Worm (Caenorhabditis elegans) whole organism, L4 larva: ENCODE data around the gene nra-3.

ENCODE experiments used
- D1046.2 ChIP-seq: fragments of 200-800 bp; sonication (Bioruptor generic); IDR thresholded peaks from 2 replicates; pipeline ENCODE4 v1.3.6; 2022; ENCODE audit warnings: missing genetic modification characterization, missing compliant biosample characterization
- F44E2.7 ChIP-seq: fragments of 200-800 bp; sonication (Bioruptor generic); IDR thresholded peaks from 2 replicates; pipeline ENCODE4 v2.1.2; 2022; ENCODE audit warnings: missing genetic modification characterization, missing compliant biosample characterization
- R02D3.7 ChIP-seq: fragments of 150-350 bp; sonication (generic microtip); optimal IDR thresholded peaks from 3 replicates; lab custom pipeline; 2014; ENCODE audit warnings: missing biosample characterization, missing genetic modification characterization
- T26A8.4 ChIP-seq: fragments of 200-800 bp; sonication (Bioruptor generic); IDR thresholded peaks from 2 replicates; pipeline ENCODE4 v1.3.6; 2022; ENCODE audit warnings: missing genetic modification characterization, missing compliant biosample characterization
- Y48G9A.11 ChIP-seq: fragments of 200-800 bp; sonication (Bioruptor generic); IDR thresholded peaks from 2 replicates; pipeline ENCODE4 v1.3.6; 2022; ENCODE audit warnings: missing genetic modification reagents, missing genetic modification characterization, missing compliant biosample characterization
- Y5F2A.4 ChIP-seq: fragments of 200-800 bp; sonication (Bioruptor generic); optimal IDR thresholded peaks from 2 replicates; lab custom pipeline; 2018; ENCODE audit warnings: mild to moderate bottlenecking, missing genetic modification characterization, missing compliant biosample characterization
- aha-1 ChIP-seq: fragments of 150-350 bp; peaks from one replicate; lab custom pipeline; 2014; ENCODE audit warnings: missing biosample characterization, missing genetic modification characterization
- arid-1 ChIP-seq: fragments of 200-800 bp; sonication (Bioruptor generic); conservative IDR thresholded peaks from 2 replicates; pipeline ENCODE4 v1.3.6; 2022; ENCODE audit warnings: missing genetic modification reagents, missing genetic modification characterization, missing compliant biosample characterization
- attf-4 ChIP-seq: sonication (generic microtip); optimal IDR thresholded peaks from 3 replicates; lab custom pipeline; 2017; ENCODE audit warnings: missing biosample characterization, missing genetic modification characterization
- ceh-20 ChIP-seq: fragments of 200-800 bp; sonication (Bioruptor generic); IDR thresholded peaks from 2 replicates; pipeline ENCODE4 v1.3.6; 2022; ENCODE audit warnings: missing genetic modification reagents, missing genetic modification characterization, missing compliant biosample characterization
- ces-1 ChIP-seq: fragments of 150-350 bp; sonication (generic microtip); optimal IDR thresholded peaks from 4 replicates; lab custom pipeline; 2014; ENCODE audit warnings: missing biosample characterization, missing genetic modification reagents, missing genetic modification characterization
- ctbp-1 ChIP-seq: fragments of 200-800 bp; sonication (Bioruptor generic); IDR thresholded peaks from 2 replicates; pipeline ENCODE4 v1.3.6; 2022; ENCODE audit warnings: missing genetic modification reagents, missing genetic modification characterization, missing compliant biosample characterization
- daf-16 ChIP-seq, 3 experiments: sonication (generic microtip); optimal IDR thresholded peaks; 2 replicates each; lab custom pipeline; 2016 to 2017; ENCODE audit warnings: missing genetic modification characterization in 3 of 3, missing genetic modification reagents in 3 of 3, mild to moderate bottlenecking in 2 of 3, missing compliant biosample characterization in 2 of 3, missing biosample characterization in 1 of 3, moderate library complexity in 1 of 3
- dmd-9 ChIP-seq: fragments of 200-800 bp; sonication (Bioruptor generic); IDR thresholded peaks from 2 replicates; pipeline ENCODE4 v1.3.6; 2022; ENCODE audit warnings: missing genetic modification reagents, missing genetic modification characterization, missing compliant biosample characterization
- dpl-1 ChIP-seq: fragments of 150-350 bp; optimal IDR thresholded peaks from 2 replicates; lab custom pipeline; 2014; ENCODE audit warnings: missing biosample characterization, missing genetic modification reagents, missing genetic modification characterization
- dve-1 ChIP-seq: sonication (generic microtip); optimal IDR thresholded peaks from 2 replicates; lab custom pipeline; 2017; ENCODE audit warnings: antibody characterized with exemption, mild to moderate bottlenecking, missing genetic modification characterization, missing compliant biosample characterization; ENCODE audit not compliant: insufficient read depth
- egl-43 ChIP-seq: fragments of 200-800 bp; sonication (Bioruptor generic); IDR thresholded peaks from 2 replicates; pipeline ENCODE4 v1.3.6; 2022; ENCODE audit warnings: missing genetic modification reagents, missing genetic modification characterization, missing compliant biosample characterization
- fos-1 ChIP-seq: fragments of 150-350 bp; optimal IDR thresholded peaks from 2 replicates; lab custom pipeline; 2014; ENCODE audit warnings: missing biosample characterization, missing genetic modification characterization
- hlh-11 ChIP-seq: fragments of 200-800 bp; sonication (Bioruptor generic); optimal IDR thresholded peaks from 2 replicates; lab custom pipeline; 2018; ENCODE audit warnings: mild to moderate bottlenecking, missing genetic modification characterization, missing compliant biosample characterization
- hlh-30 ChIP-seq: sonication (generic microtip); optimal IDR thresholded peaks from 2 replicates; lab custom pipeline; 2017; ENCODE audit warnings: antibody characterized with exemption, mild to moderate bottlenecking, missing genetic modification characterization, missing compliant biosample characterization; ENCODE audit not compliant: insufficient read depth
- lim-7 ChIP-seq: fragments of 200-800 bp; sonication (Bioruptor generic); IDR thresholded peaks from 2 replicates; pipeline ENCODE4 v1.3.6; 2022; ENCODE audit warnings: missing genetic modification characterization, missing compliant biosample characterization
- lin-1 ChIP-seq: fragments of 200-800 bp; sonication (Bioruptor generic); IDR thresholded peaks from 2 replicates; pipeline ENCODE4 v1.3.6; 2022; ENCODE audit warnings: missing genetic modification reagents, missing genetic modification characterization, missing compliant biosample characterization
- lin-13 ChIP-seq: fragments of 150-350 bp; optimal IDR thresholded peaks from 2 replicates; lab custom pipeline; 2014; ENCODE audit warnings: missing biosample characterization, missing genetic modification reagents, missing genetic modification characterization
- lsy-2 ChIP-seq, 2 experiments: fragments of 150-350 bp in 1 of 2; sonication (generic microtip) in 1 of 2; optimal IDR thresholded peaks; 2 replicates each; lab custom pipeline; 2014 to 2017; ENCODE audit warnings: missing biosample characterization in 2 of 2, missing genetic modification characterization in 2 of 2
- madf-9 ChIP-seq: fragments of 200-800 bp; sonication (Bioruptor generic); conservative IDR thresholded peaks from 2 replicates; pipeline ENCODE4 v1.3.6; 2022; ENCODE audit warnings: missing genetic modification reagents, missing genetic modification characterization, missing compliant biosample characterization
- mdl-1 ChIP-seq, 2 experiments: fragments of 150-350 bp in 1 of 2; sonication (generic microtip) in 1 of 2; optimal IDR thresholded peaks; 2 replicates each; lab custom pipeline; 2014 to 2017; ENCODE audit warnings: missing biosample characterization in 2 of 2, missing genetic modification characterization in 2 of 2
- mdt-29 ChIP-seq: fragments of 200-800 bp; sonication (Bioruptor generic); IDR thresholded peaks from 2 replicates; pipeline ENCODE4 v1.3.6; 2022; ENCODE audit warnings: missing genetic modification reagents, missing genetic modification characterization, missing compliant biosample characterization
- nhr-11 ChIP-seq: fragments of 150-350 bp; optimal IDR thresholded peaks from 2 replicates; lab custom pipeline; 2014; ENCODE audit warnings: missing biosample characterization, missing genetic modification characterization
- nhr-28 ChIP-seq: fragments of 150-350 bp; optimal IDR thresholded peaks from 2 replicates; lab custom pipeline; 2014; ENCODE audit warnings: missing biosample characterization, missing genetic modification characterization
- nhr-77 ChIP-seq: fragments of 150-350 bp; optimal IDR thresholded peaks from 2 replicates; lab custom pipeline; 2014; ENCODE audit warnings: missing biosample characterization, missing genetic modification characterization
- pha-4 ChIP-seq, 2 experiments: fragments of 150-350 bp in 1 of 2; fragments of 200-800 bp in 1 of 2; sonication (Bioruptor generic) in 1 of 2; IDR thresholded peaks in 1 of 2; optimal IDR thresholded peaks in 1 of 2; 2 replicates each; pipeline versions ENCODE4 v1.3.6 to Lab custom; 2014 to 2022; ENCODE audit warnings: missing genetic modification characterization in 2 of 2, missing genetic modification reagents in 2 of 2, missing biosample characterization in 1 of 2, missing compliant biosample characterization in 1 of 2
- php-3 ChIP-seq: fragments of 200-800 bp; sonication (Bioruptor generic); IDR thresholded peaks from 2 replicates; pipeline ENCODE4 v1.3.6; 2022; ENCODE audit warnings: missing genetic modification reagents, missing genetic modification characterization, missing compliant biosample characterization
- saeg-2 ChIP-seq: fragments of 200-800 bp; sonication (Bioruptor generic); IDR thresholded peaks from 2 replicates; pipeline ENCODE4 v1.3.6; 2022; ENCODE audit warnings: missing genetic modification reagents, missing genetic modification characterization, missing compliant biosample characterization
- skn-1 ChIP-seq: fragments of 150-350 bp; optimal IDR thresholded peaks from 2 replicates; lab custom pipeline; 2014; ENCODE audit warnings: missing biosample characterization, missing genetic modification characterization
- snpc-1.2 ChIP-seq: fragments of 200-800 bp; sonication (Bioruptor generic); IDR thresholded peaks from 2 replicates; pipeline ENCODE4 v1.3.6; 2022; ENCODE audit warnings: missing genetic modification reagents, missing genetic modification characterization, missing compliant biosample characterization
- tag-97 ChIP-seq: fragments of 200-800 bp; sonication (Bioruptor generic); IDR thresholded peaks from 2 replicates; pipeline ENCODE4 v1.3.6; 2022; ENCODE audit warnings: missing genetic modification characterization, missing compliant biosample characterization
- unc-39 ChIP-seq: sonication (generic microtip); optimal IDR thresholded peaks from 2 replicates; lab custom pipeline; 2017; ENCODE audit warnings: missing biosample characterization, missing genetic modification characterization
- unc-62 ChIP-seq, 3 experiments: fragments of 150-350 bp in 1 of 3; sonication (generic microtip); optimal IDR thresholded peaks in 2 of 3; peaks in 1 of 3; 1 replicate in 1 of 3; 2 replicates in 2 of 3; lab custom pipeline; 2014 to 2017; ENCODE audit warnings: missing biosample characterization in 3 of 3, missing genetic modification characterization in 3 of 3, missing genetic modification reagents in 3 of 3, missing genotype in 1 of 3
- zfp-3 ChIP-seq: fragments of 200-800 bp; sonication (Bioruptor generic); conservative IDR thresholded peaks from 2 replicates; pipeline ENCODE4 v1.3.6; 2022; ENCODE audit warnings: missing genetic modification reagents, missing genetic modification characterization, missing compliant biosample characterization
- ztf-11 ChIP-seq: fragments of 150-350 bp; optimal IDR thresholded peaks from 2 replicates; lab custom pipeline; 2014; ENCODE audit warnings: missing biosample characterization, missing genetic modification characterization
- ztf-7 ChIP-seq: fragments of 150-350 bp; optimal IDR thresholded peaks from 2 replicates; lab custom pipeline; 2014; ENCODE audit warnings: missing biosample characterization, missing genetic modification characterization

The nra-3 gene

DNA sequence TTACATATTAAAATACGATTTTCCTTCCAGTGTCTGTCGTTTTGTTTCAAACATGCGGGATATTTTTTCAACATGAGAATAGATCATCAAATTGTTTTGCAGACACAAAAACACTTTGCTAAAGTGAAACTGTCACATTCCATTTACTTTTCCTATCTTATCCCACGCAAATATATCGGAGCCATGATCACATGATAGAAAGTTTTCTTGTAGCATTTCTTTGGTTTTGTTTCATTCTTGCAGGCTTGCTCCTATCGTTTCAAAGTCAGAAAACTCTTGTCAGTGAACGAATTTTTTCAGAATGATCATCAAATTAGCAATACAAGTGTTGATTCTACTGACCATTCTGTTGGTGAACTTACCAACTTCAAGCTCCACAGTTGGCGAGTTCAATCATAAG, 10.0 kb downstream of the nra-3 start, which contains the start of gene C17G1.2:
Gene C17G1.2, plus strand, starts transcription at position 301 of the 400 bp plus-strand sequence.
- TF ChIP-seq egl-43 (GFP tag; lab: Robert Waterston, UW) = no peak
- TF ChIP-seq mdt-29 (GFP tag; lab: Robert Waterston, UW) = no peak
- TF ChIP-seq, all 104 proteins: peak for 0

DNA sequence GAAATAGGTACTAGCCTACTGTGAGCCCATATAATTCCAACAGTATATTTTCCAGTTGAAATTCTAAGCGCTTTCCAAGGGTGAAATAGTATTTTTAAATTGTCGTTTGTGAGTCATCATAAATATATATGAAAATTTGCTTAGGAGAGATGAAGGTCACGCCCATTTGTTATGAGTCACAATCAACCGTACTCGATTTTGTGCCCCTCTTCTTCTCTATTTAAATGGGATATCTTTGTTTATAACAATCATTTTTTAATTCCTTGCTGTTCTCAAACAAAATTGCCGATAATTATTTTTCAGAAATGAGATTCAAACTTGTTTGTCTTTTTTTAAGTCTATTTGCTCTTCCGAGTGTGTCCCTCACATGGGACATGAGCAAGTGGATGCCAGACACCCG, 12.3 kb downstream of the nra-3 start, which contains the start of gene folr-1:
Gene folr-1, plus strand, starts transcription at position 301 of the 400 bp plus-strand sequence.
- no peak for TF ChIP-seq F44E2.7
- TF ChIP-seq lin-13 (GFP tag; lab: Kevin White, UChicago) = no peak
- no peak for TF ChIP-seq D1046.2
- no peak for TF ChIP-seq hlh-11 (tag; lab: Kevin White, UChicago)
- no peak for TF ChIP-seq madf-9 (GFP tag; lab: Robert Waterston, UW)
- no peak for TF ChIP-seq saeg-2 (GFP tag; lab: Robert Waterston, UW)
- no peak for TF ChIP-seq ceh-20 (GFP tag; lab: Robert Waterston, UW)
- TF ChIP-seq ztf-7 (tag; lab: Kevin White, UChicago) = no peak
- no peak for TF ChIP-seq attf-4 (tag; lab: Kevin White, UChicago)
- TF ChIP-seq arid-1 (GFP tag; lab: Robert Waterston, UW) = no peak
- TF ChIP-seq tag-97 (GFP tag; lab: Robert Waterston, UW) = no peak
- TF ChIP-seq ces-1 = no peak
- no peak for TF ChIP-seq lim-7
- no peak for TF ChIP-seq mdt-29 (GFP tag; lab: Robert Waterston, UW)

DNA sequence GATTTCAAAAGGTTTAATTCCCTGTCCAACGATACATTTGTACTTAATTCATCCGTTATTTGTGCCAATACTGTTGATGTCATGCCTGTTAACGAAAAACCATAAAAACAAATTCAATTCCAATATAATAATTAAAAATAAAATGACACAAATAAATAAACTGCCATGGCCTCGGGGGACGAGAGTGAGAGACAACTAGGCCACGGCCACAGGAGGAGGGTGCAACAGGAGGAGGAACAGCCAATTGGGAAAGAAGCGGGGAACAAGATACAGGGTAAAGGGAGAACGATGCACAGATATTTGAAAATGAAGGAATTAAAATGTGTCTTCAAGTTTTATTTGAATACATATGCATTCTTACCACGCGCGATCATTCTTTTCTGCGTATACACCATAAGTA, 13.9 kb downstream of the nra-3 start, which contains the start of gene F21G4.6:
Gene F21G4.6, minus strand, starts transcription at position 87 of the 400 bp plus-strand sequence.
- no peak for TF ChIP-seq pha-4 (GFP tag; IDR thresholded peaks at IDR 0.05; lab: Robert Waterston, UW)
- TF ChIP-seq pha-4 (tag; optimal IDR thresholded peaks at IDR 0.05; lab: Kevin White, UChicago) = no peak
- no peak for TF ChIP-seq unc-62 (GFP tag; optimal IDR thresholded peaks at IDR 0.05 in 1 of 2; lab: Kevin White, UChicago)
- TF ChIP-seq unc-62 (tag; optimal IDR thresholded peaks at IDR 0.05; lab: Kevin White, UChicago) = no peak
- TF ChIP-seq fos-1 = no peak
- TF ChIP-seq lsy-2 (tag; optimal IDR thresholded peaks at IDR 0.05; lab: Kevin White, UChicago) = no peak
- TF ChIP-seq snpc-1.2 (GFP tag; lab: Robert Waterston, UW) = no peak
- TF ChIP-seq zfp-3 = no peak
- TF ChIP-seq Y5F2A.4 (GFP tag; lab: Kevin White, UChicago) = no peak
- TF ChIP-seq Y48G9A.11 (GFP tag; lab: Robert Waterston, UW) = no peak
- TF ChIP-seq hlh-11 (tag; lab: Kevin White, UChicago) = no peak
- no peak for TF ChIP-seq lim-7
- TF ChIP-seq lin-1 = no peak
- no peak for TF ChIP-seq F44E2.7
- TF ChIP-seq ctbp-1 = no peak
- TF ChIP-seq R02D3.7 (tag; lab: Kevin White, UChicago) = no peak
- no peak for TF ChIP-seq nhr-77 (tag; lab: Kevin White, UChicago)
- TF ChIP-seq ztf-11 = no peak
- no peak for TF ChIP-seq php-3 (GFP tag; lab: Robert Waterston, UW)

DNA sequence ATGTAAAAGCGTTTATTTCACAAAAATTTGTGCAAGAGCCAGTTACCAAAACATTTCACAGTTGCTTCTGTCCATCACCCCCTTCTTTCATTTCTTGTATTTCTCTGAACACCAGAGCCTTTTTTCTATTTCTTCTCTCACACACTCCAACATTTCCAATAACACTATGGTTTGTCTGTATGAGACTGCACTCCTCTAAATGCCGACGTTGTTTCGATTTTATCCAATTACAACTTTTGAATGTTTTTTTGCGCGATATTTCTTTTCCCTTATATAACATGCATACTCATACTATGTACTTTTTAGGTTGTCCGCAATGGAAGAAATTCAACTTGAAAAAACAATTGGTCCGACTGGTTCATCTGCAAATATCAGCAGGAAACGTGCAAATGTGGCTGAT, 25.4 kb downstream of the nra-3 start, which contains the start of gene F21G4.5:
Gene F21G4.5, plus strand, starts transcription at position 301 of the 400 bp plus-strand sequence.
- TF ChIP-seq T26A8.4 (GFP tag; lab: Robert Waterston, UW) = no peak

DNA sequence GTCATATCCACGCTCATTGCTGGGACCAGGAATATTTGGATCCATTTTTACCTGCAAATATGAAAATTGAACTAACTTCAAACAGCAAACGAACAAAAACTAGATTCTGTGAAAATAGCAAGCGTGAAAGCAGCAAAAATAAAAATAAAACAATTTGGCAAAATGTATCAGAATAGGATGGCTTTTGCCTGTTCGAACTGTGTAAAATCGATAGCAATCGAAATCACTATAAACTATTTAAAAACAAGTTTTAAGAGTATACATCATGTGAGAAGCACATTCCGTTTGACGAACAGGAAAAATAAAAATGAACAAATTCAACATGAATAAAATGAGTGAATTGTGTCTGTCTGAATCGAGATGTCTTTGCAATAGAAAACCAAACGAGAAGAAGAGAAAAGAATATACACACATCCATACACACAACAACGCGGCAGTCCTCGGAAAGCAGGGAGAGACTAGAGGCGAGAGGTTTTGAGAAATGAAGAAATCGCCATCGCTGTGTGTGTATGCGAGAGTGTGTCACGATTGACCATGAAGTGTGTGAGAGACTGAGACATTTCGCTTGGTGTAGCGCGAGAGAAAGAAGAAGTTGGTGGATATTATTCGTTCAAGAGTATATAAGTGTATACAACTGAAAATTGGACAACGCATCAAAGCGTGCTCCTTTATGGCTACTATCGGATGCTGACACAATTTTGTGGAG, 31.7 kb downstream of the nra-3 start, which contains the start of gene phf-34:
Gene phf-34, minus strand, starts transcription at position 51 of the 706 bp plus-strand sequence.
- TF ChIP-seq hlh-30 (tag; lab: Kevin White, UChicago) (peak; percentile 62), nhr-11 (no peak), unc-62 (GFP tag; optimal IDR thresholded peaks at IDR 0.05 in 1 of 2; lab: Kevin White, UChicago) (peak in 1 of 2 experiments; percentile 61), unc-62 (tag; optimal IDR thresholded peaks at IDR 0.05; lab: Kevin White, UChicago) (no peak), dve-1 (tag; lab: Kevin White, UChicago) (peak; percentile 45), nhr-28 (tag; lab: Kevin White, UChicago) (peak; percentile 70), lsy-2 (tag; optimal IDR thresholded peaks at IDR 0.05; lab: Kevin White, UChicago) (peak in 1 of 2 experiments; percentile 58), mdl-1 (tag; optimal IDR thresholded peaks at IDR 0.05; lab: Kevin White, UChicago) (peak in 1 of 2 experiments; percentile 60), skn-1 (tag; lab: Kevin White, UChicago) (no peak), unc-39 (no peak), dmd-9 (no peak), dpl-1 (GFP tag; lab: Kevin White, UChicago) (peak; percentile 14), aha-1 (tag; lab: Kevin White, UChicago) (peak; percentile 72), daf-16 (GFP tag; optimal IDR thresholded peaks at IDR 0.05; lab: Kevin White, UChicago) (no peak), daf-16 (tag; optimal IDR thresholded peaks at IDR 0.05; lab: Kevin White, UChicago) (peak; percentile 41), nhr-77 (tag; lab: Kevin White, UChicago) (peak; percentile 5)
